Worm (Caenorhabditis elegans) whole organism, mixed stage, embryonic: ENCODE measurements around the gene math-15.

Source experiments
- blmp-1 ChIP-seq: fragments of 150-350 bp; optimal IDR thresholded peaks from 2 replicates; lab custom pipeline; 2014; ENCODE audit warnings: missing biosample characterization, missing genetic modification characterization
- ceh-39 ChIP-seq: fragments of 150-350 bp; optimal IDR thresholded peaks from 2 replicates; lab custom pipeline; 2014; ENCODE audit warnings: missing biosample characterization, missing genetic modification characterization
- elt-1 ChIP-seq: sonication (generic microtip); optimal IDR thresholded peaks from 2 replicates; lab custom pipeline; 2017; ENCODE audit warnings: missing genetic modification characterization, mild to moderate bottlenecking, missing compliant biosample characterization, antibody characterized with exemption, moderate library complexity, borderline replicate concordance; ENCODE audit not compliant: insufficient read depth
- lin-13 ChIP-seq: fragments of 150-350 bp; optimal IDR thresholded peaks from 2 replicates; lab custom pipeline; 2014; ENCODE audit warnings: missing biosample characterization, missing genetic modification characterization
- lin-32 ChIP-seq: fragments of 200-800 bp; sonication (Bioruptor generic); optimal IDR thresholded peaks from 2 replicates; lab custom pipeline; 2018; ENCODE audit warnings: mild to moderate bottlenecking, missing genetic modification characterization, missing compliant biosample characterization
- mep-1 ChIP-seq: fragments of 150-350 bp; optimal IDR thresholded peaks from 2 replicates; lab custom pipeline; 2017; ENCODE audit warnings: missing biosample characterization, missing genetic modification reagents, missing genetic modification characterization, inconsistent platforms
- nhr-2 ChIP-seq: fragments of 150-350 bp; optimal IDR thresholded peaks from 2 replicates; lab custom pipeline; 2014; ENCODE audit warnings: missing biosample characterization, missing genetic modification characterization
- nhr-76 ChIP-seq: sonication (generic microtip); optimal IDR thresholded peaks from 2 replicates; lab custom pipeline; 2017; ENCODE audit warnings: missing biosample characterization, missing genetic modification characterization
- pha-4 ChIP-seq: fragments of 150-350 bp; optimal IDR thresholded peaks from 2 replicates; lab custom pipeline; 2018; ENCODE audit warnings: missing biosample characterization, missing genetic modification reagents, missing genetic modification characterization
- snpc-4 ChIP-seq: fragments of 150-350 bp; optimal IDR thresholded peaks from 2 replicates; lab custom pipeline; 2014; ENCODE audit warnings: missing biosample characterization, missing genetic modification characterization
- sptf-1 ChIP-seq: sonication (generic microtip); optimal IDR thresholded peaks from 2 replicates; lab custom pipeline; 2017; ENCODE audit warnings: mild to moderate bottlenecking, missing genetic modification characterization, moderate library complexity, missing compliant biosample characterization
- unc-62 ChIP-seq: fragments of 150-350 bp; optimal IDR thresholded peaks from 2 replicates; lab custom pipeline; 2014; ENCODE audit warnings: missing biosample characterization, missing genetic modification reagents, missing genetic modification characterization
- ztf-11 ChIP-seq: fragments of 150-350 bp; optimal IDR thresholded peaks from 2 replicates; lab custom pipeline; 2014; ENCODE audit warnings: missing biosample characterization, missing genetic modification characterization

DNA sequence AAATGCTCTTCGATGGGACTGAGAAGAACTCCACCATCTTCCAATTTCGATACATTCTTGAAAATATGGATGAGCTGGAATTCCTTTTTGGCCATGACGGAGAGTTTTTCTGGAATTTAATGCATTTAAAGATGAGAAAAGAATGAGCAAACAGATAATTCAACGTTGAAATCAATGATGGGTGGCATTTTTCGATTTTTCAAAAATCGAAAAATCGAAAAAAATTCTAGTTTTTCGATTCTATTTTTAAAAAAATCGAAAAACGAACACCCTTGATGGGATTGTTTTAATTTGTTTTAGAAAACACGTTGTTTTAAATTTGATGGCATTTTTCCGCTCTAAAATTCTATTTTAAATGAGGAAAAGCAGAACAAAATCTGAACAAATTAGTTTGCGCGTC lies 46.6 kb downstream of the math-15 start, which contains the start of gene math-31:
- TF ChIP-seq snpc-4 (tag; lab: Kevin White, UChicago), result no peak
- TF ChIP-seq ztf-11, result no peak
- TF ChIP-seq sptf-1 (tag; lab: Kevin White, UChicago), result no peak
- no peak for TF ChIP-seq lin-32 (GFP tag; lab: Kevin White, UChicago)
- no peak for TF ChIP-seq pha-4
- no peak for TF ChIP-seq unc-62
- TF ChIP-seq lin-13 (tag; lab: Kevin White, UChicago), result no peak
- no peak for TF ChIP-seq nhr-2 (tag; lab: Kevin White, UChicago)
- TF ChIP-seq mep-1 (tag; lab: Kevin White, UChicago), result no peak
- no peak for TF ChIP-seq nhr-76 (tag; lab: Kevin White, UChicago)
- TF ChIP-seq elt-1, result no peak
- no peak for TF ChIP-seq blmp-1 (tag; lab: Kevin White, UChicago)
- no peak for TF ChIP-seq ceh-39
